Worm (Caenorhabditis elegans): ENCODE measurements around the gene fmil-1.

Gene fmil-1

ce11 chrIV:3636528-3637129, 31.9 kb downstream of the fmil-1 start, which contains the start of gene madf-9 (continued):
- TF ChIP-seq spr-1 (tag; optimal IDR thresholded peaks at IDR 0.05) (peak; percentile 71), hmg-1.1 (GFP tag; IDR thresholded peaks at IDR 0.05) (peak; percentile 94), nhr-102 (tag; optimal IDR thresholded peaks at IDR 0.05) (peak; percentile 51), madf-5 (GFP tag; IDR thresholded peaks at IDR 0.05) (0 out of 4 replicates have a peak, but pooled peaks of 1 of the 2 experiments have one; percentile 28), ceh-44 (GFP tag; IDR thresholded peaks at IDR 0.05) (no peak), nhr-48 (tag; optimal IDR thresholded peaks at IDR 0.05) (peak; percentile 89), F37D6.2 (tag; optimal IDR thresholded peaks at IDR 0.05) (peak; percentile 62), egl-43 (GFP tag; IDR thresholded peaks at IDR 0.05) (peak; percentile 83), nhr-25 (tag; optimal IDR thresholded peaks at IDR 0.05; ENCODE audit: borderline replicate concordance, insufficient read depth) (no peak), dve-1 (tag; optimal IDR thresholded peaks at IDR 0.05; ENCODE audit: insufficient read depth) (peak; percentile 45), gei-8 (GFP tag; optimal IDR thresholded peaks at IDR 0.05) (no peak), dmd-6 (GFP tag; IDR thresholded peaks at IDR 0.05) (peak; percentile 47), ceh-20 (GFP tag; IDR thresholded peaks at IDR 0.05) (peak; percentile 22; the same call in 1 of the 2 replicates), hlh-11 (tag; optimal IDR thresholded peaks at IDR 0.05) (peak; percentile 92), mdt-29 (GFP tag; IDR thresholded peaks at IDR 0.05) (no peak), pha-4 (GFP tag; IDR thresholded peaks at IDR 0.05) (peak; percentile 78; the same call in 1 of the 2 replicates), pha-4 (tag; optimal IDR thresholded peaks at IDR 0.05) (no peak), rbr-2 (tag; optimal IDR thresholded peaks at IDR 0.05) (peak; percentile 79), nhr-42 (GFP tag; IDR thresholded peaks at IDR 0.05) (peak; percentile 76; the same call in 1 of the 2 replicates), jun-1 (tag; optimal IDR thresholded peaks at IDR 0.05) (no peak), dpl-1 (GFP tag; optimal IDR thresholded peaks at IDR 0.05) (peak; percentile 18), arid-1 (GFP tag; conservative IDR thresholded peaks at IDR 0.05) (0 out of 2 replicates have a peak, but pooled peaks have one; percentile 37), hlh-30 (tag; optimal IDR thresholded peaks at IDR 0.05; ENCODE audit: insufficient read depth) (peak; percentile 83), set-16 (GFP tag; IDR thresholded peaks at IDR 0.05) (peak; percentile 100), ctbp-1 (GFP tag; IDR thresholded peaks at IDR 0.05) (peak; percentile 61), mep-1 (tag; optimal IDR thresholded peaks at IDR 0.05) (peak; percentile 68), aly-2 (tag; optimal IDR thresholded peaks at IDR 0.05) (no peak), nhr-111 (GFP tag; optimal IDR thresholded peaks at IDR 0.05) (no peak), daf-16 (GFP tag; optimal IDR thresholded peaks at IDR 0.05) (peak; percentile 10 to 56), daf-16 (tag; optimal IDR thresholded peaks at IDR 0.05) (peak; percentile 68), madf-9 (GFP tag; conservative IDR thresholded peaks at IDR 0.05) (peak; percentile 98)

ce11 chrIV:3633254-3633653, 35.2 kb downstream of the fmil-1 start, which contains the start of gene ZC416.2:
Gene ZC416.2 (plus strand): TSS chrIV:3633619.
- TF ChIP-seq nhr-28 (tag; optimal IDR thresholded peaks at IDR 0.05), result peak; percentile 3
- peak in 1 of 2 experiments; percentile 3 for TF ChIP-seq lsy-2 (tag; optimal IDR thresholded peaks at IDR 0.05)
- TF ChIP-seq fos-1 (tag; optimal IDR thresholded peaks at IDR 0.05), result no peak

ce11 chrIV:3632475-3632874, 36.0 kb downstream of the fmil-1 start:
- TF ChIP-seq snpc-1.2 (GFP tag; IDR thresholded peaks at IDR 0.05) (no peak), ceh-44 (GFP tag; IDR thresholded peaks at IDR 0.05) (no peak), attf-4 (tag; optimal IDR thresholded peaks at IDR 0.05) (no peak), tag-97 (GFP tag; IDR thresholded peaks at IDR 0.05) (no peak), lsy-2 (tag; optimal IDR thresholded peaks at IDR 0.05) (no peak), Y48G9A.11 (GFP tag; IDR thresholded peaks at IDR 0.05) (no peak), unc-62 (GFP tag; optimal IDR thresholded peaks at IDR 0.05 in 1 of 2) (peak in 1 of 2 experiments; percentile 95), unc-62 (tag; optimal IDR thresholded peaks at IDR 0.05) (no peak), cey-2 (tag; optimal IDR thresholded peaks at IDR 0.05; ENCODE audit: borderline replicate concordance, insufficient read depth) (no peak)
